Worm (Caenorhabditis elegans) whole organism, L1 larva: ENCODE data around the gene atg-7.

Experiments used
- C16A3.4 ChIP-seq: fragments of 150-350 bp; optimal IDR thresholded peaks from 2 replicates; lab custom pipeline; 2014; ENCODE audit warnings: missing biosample characterization, missing genetic modification characterization
- C34B4.2 ChIP-seq: sonication (generic microtip); optimal IDR thresholded peaks from 2 replicates; lab custom pipeline; 2017; ENCODE audit warnings: mild to moderate bottlenecking, missing genetic modification characterization, missing compliant biosample characterization
- F16B12.6 ChIP-seq: fragments of 150-350 bp; optimal IDR thresholded peaks from 2 replicates; lab custom pipeline; 2014; ENCODE audit warnings: missing biosample characterization, missing genetic modification characterization
- aha-1 ChIP-seq: fragments of 150-350 bp; optimal IDR thresholded peaks from 2 replicates; lab custom pipeline; 2014; ENCODE audit warnings: missing biosample characterization, missing genetic modification characterization
- alr-1 ChIP-seq: fragments of 200-800 bp; sonication (Bioruptor generic); optimal IDR thresholded peaks from 2 replicates; lab custom pipeline; 2018; ENCODE audit warnings: borderline replicate concordance, mild to moderate bottlenecking, missing genetic modification characterization, missing compliant biosample characterization
- ama-1 ChIP-seq: fragments of 150-350 bp; optimal IDR thresholded peaks from 2 replicates; lab custom pipeline; 2014
- blmp-1 ChIP-seq: fragments of 150-350 bp; optimal IDR thresholded peaks from 2 replicates; lab custom pipeline; 2014; ENCODE audit warnings: missing biosample characterization, missing genetic modification characterization
- ceh-63 ChIP-seq: fragments of 200-800 bp; sonication (Bioruptor generic); optimal IDR thresholded peaks from 2 replicates; lab custom pipeline; 2018; ENCODE audit warnings: mild to moderate bottlenecking, missing genetic modification characterization, missing compliant biosample characterization
- ceh-8 ChIP-seq: fragments of 200-800 bp; sonication (Bioruptor generic); optimal IDR thresholded peaks from 2 replicates; lab custom pipeline; 2018; ENCODE audit warnings: mild to moderate bottlenecking, missing genetic modification characterization, moderate library complexity, missing compliant biosample characterization
- ceh-82 ChIP-seq, 3 experiments: fragments of 150-350 bp in 1 of 3; sonication (generic microtip) in 2 of 3; optimal IDR thresholded peaks; 2 replicates each; lab custom pipeline; 2014 to 2017; ENCODE audit warnings: missing biosample characterization in 3 of 3, missing genetic modification characterization in 3 of 3
- ceh-88 ChIP-seq: fragments of 200-800 bp; sonication (Bioruptor generic); IDR thresholded peaks from 2 replicates; pipeline ENCODE4 v1.3.6; 2022; ENCODE audit warnings: missing genetic modification characterization, missing compliant biosample characterization
- dpl-1 ChIP-seq, 3 experiments: fragments of 150-350 bp in 2 of 3; sonication (generic microtip) in 1 of 3; optimal IDR thresholded peaks; 2 replicates each; lab custom pipeline; 2014 to 2017; ENCODE audit warnings: missing biosample characterization in 3 of 3, missing genetic modification characterization in 3 of 3, missing genetic modification reagents in 3 of 3
- dsc-1 ChIP-seq: sonication (generic microtip); optimal IDR thresholded peaks from 2 replicates; lab custom pipeline; 2016; ENCODE audit warnings: mild to moderate bottlenecking, missing genetic modification characterization, missing compliant biosample characterization
- egl-13 ChIP-seq: sonication (generic microtip); optimal IDR thresholded peaks from 2 replicates; lab custom pipeline; 2016; ENCODE audit warnings: missing genotype, missing genetic modification reagents, missing genetic modification characterization, missing compliant biosample characterization
- egl-27 ChIP-seq, 2 experiments: fragments of 150-350 bp in 1 of 2; sonication (generic microtip); optimal IDR thresholded peaks; 3 replicates each; lab custom pipeline; 2017 to 2018; ENCODE audit warnings: missing biosample characterization in 2 of 2, missing genetic modification characterization in 2 of 2, missing genetic modification reagents in 2 of 2
- elt-3 ChIP-seq, 6 experiments: fragments of 150-350 bp in 1 of 6; sonication (generic microtip); optimal IDR thresholded peaks; 2 replicates each; lab custom pipeline; 2017 to 2018; ENCODE audit warnings: missing biosample characterization in 6 of 6, missing genetic modification characterization in 6 of 6, inconsistent platforms in 1 of 6
- fkh-4 ChIP-seq: sonication (generic microtip); optimal IDR thresholded peaks from 2 replicates; lab custom pipeline; 2016; ENCODE audit warnings: missing compliant biosample characterization, missing genetic modification characterization, borderline replicate concordance
- grh-1 ChIP-seq: fragments of 200-800 bp; sonication (Bioruptor generic); IDR thresholded peaks from 2 replicates; pipeline ENCODE4 v1.3.6; 2022; ENCODE audit warnings: missing genetic modification reagents, missing genetic modification characterization, missing compliant biosample characterization
- hlh-17 ChIP-seq: fragments of 200-800 bp; sonication (Bioruptor generic); optimal IDR thresholded peaks from 2 replicates; lab custom pipeline; 2018; ENCODE audit warnings: missing genetic modification characterization, mild to moderate bottlenecking, missing compliant biosample characterization, moderate library complexity, borderline replicate concordance
- hpl-2 ChIP-seq: fragments of 150-350 bp; optimal IDR thresholded peaks from 2 replicates; lab custom pipeline; 2014; ENCODE audit warnings: missing biosample characterization, missing genetic modification reagents, missing genetic modification characterization
- irx-1 ChIP-seq: sonication (generic microtip); optimal IDR thresholded peaks from 2 replicates; lab custom pipeline; 2016; ENCODE audit warnings: missing genetic modification characterization, missing compliant biosample characterization
- isw-1 ChIP-seq: fragments of 200-800 bp; sonication (Bioruptor generic); IDR thresholded peaks from 2 replicates; pipeline ENCODE4 v1.3.6; 2022; ENCODE audit warnings: missing genetic modification characterization, missing compliant biosample characterization
- jun-1 ChIP-seq: fragments of 150-350 bp; optimal IDR thresholded peaks from 2 replicates; lab custom pipeline; 2014; ENCODE audit warnings: missing biosample characterization, missing genetic modification reagents, missing genetic modification characterization
- lin-13 ChIP-seq: fragments of 150-350 bp; optimal IDR thresholded peaks from 2 replicates; lab custom pipeline; 2014; ENCODE audit warnings: missing biosample characterization, missing genetic modification reagents, missing genetic modification characterization
- lin-35 ChIP-seq, 2 experiments: fragments of 150-350 bp; optimal IDR thresholded peaks; 2 replicates each; lab custom pipeline; 2014; ENCODE audit warnings: missing biosample characterization in 2 of 2, missing genetic modification characterization in 2 of 2, missing genetic modification reagents in 2 of 2
- lin-39 ChIP-seq: fragments of 150-350 bp; optimal IDR thresholded peaks from 2 replicates; lab custom pipeline; 2014; ENCODE audit warnings: missing biosample characterization, missing genetic modification reagents, missing genetic modification characterization
- mdl-1 ChIP-seq, 2 experiments: fragments of 150-350 bp; optimal IDR thresholded peaks; 2 replicates each; lab custom pipeline; 2014 to 2017; ENCODE audit warnings: missing biosample characterization in 2 of 2, missing genetic modification characterization in 2 of 2, inconsistent platforms in 1 of 2
- mef-2 ChIP-seq: fragments of 150-350 bp; optimal IDR thresholded peaks from 2 replicates; lab custom pipeline; 2014; ENCODE audit warnings: missing biosample characterization, missing genetic modification characterization
- nhr-12 ChIP-seq: sonication (generic microtip); optimal IDR thresholded peaks from 2 replicates; lab custom pipeline; 2017; ENCODE audit warnings: missing biosample characterization, missing genetic modification characterization
- nhr-19 ChIP-seq: fragments of 200-800 bp; sonication (Bioruptor generic); conservative IDR thresholded peaks from 2 replicates; pipeline ENCODE4 v1.3.6; 2022; ENCODE audit warnings: missing genetic modification characterization, missing compliant biosample characterization
- nhr-20 ChIP-seq: sonication (generic microtip); optimal IDR thresholded peaks from 2 replicates; lab custom pipeline; 2016; ENCODE audit warnings: mild to moderate bottlenecking, missing genetic modification characterization, missing compliant biosample characterization
- nhr-28 ChIP-seq: fragments of 150-350 bp; optimal IDR thresholded peaks from 2 replicates; lab custom pipeline; 2014; ENCODE audit warnings: missing biosample characterization, missing genetic modification characterization
- nhr-47 ChIP-seq: sonication (generic microtip); optimal IDR thresholded peaks from 2 replicates; lab custom pipeline; 2016; ENCODE audit warnings: mild to moderate bottlenecking, missing genetic modification characterization, moderate library complexity, missing compliant biosample characterization
- nhr-71 ChIP-seq: sonication (generic microtip); optimal IDR thresholded peaks from 2 replicates; lab custom pipeline; 2016; ENCODE audit warnings: mild to moderate bottlenecking, missing genetic modification characterization, moderate library complexity, missing compliant biosample characterization
- nhr-77 ChIP-seq: fragments of 150-350 bp; optimal IDR thresholded peaks from 2 replicates; lab custom pipeline; 2014; ENCODE audit warnings: missing biosample characterization, missing genetic modification characterization
- nhr-84 ChIP-seq: sonication (generic microtip); optimal IDR thresholded peaks from 2 replicates; lab custom pipeline; 2017; ENCODE audit warnings: missing biosample characterization, missing genetic modification characterization
- nhr-90 ChIP-seq: sonication (generic microtip); optimal IDR thresholded peaks from 2 replicates; lab custom pipeline; 2016; ENCODE audit warnings: mild to moderate bottlenecking, missing genetic modification characterization, missing compliant biosample characterization; ENCODE audit not compliant: poor library complexity
- pag-3 ChIP-seq: sonication (generic microtip); optimal IDR thresholded peaks from 2 replicates; lab custom pipeline; 2017; ENCODE audit warnings: missing genetic modification characterization, mild to moderate bottlenecking, missing compliant biosample characterization, antibody characterized with exemption, borderline replicate concordance; ENCODE audit not compliant: insufficient read depth
- pax-3 ChIP-seq: fragments of 200-800 bp; sonication (Bioruptor generic); optimal IDR thresholded peaks from 2 replicates; lab custom pipeline; 2018; ENCODE audit warnings: mild to moderate bottlenecking, missing genetic modification characterization, moderate library complexity, missing compliant biosample characterization
- snpc-4 ChIP-seq: fragments of 150-350 bp; optimal IDR thresholded peaks from 2 replicates; lab custom pipeline; 2014; ENCODE audit warnings: missing biosample characterization, missing genetic modification characterization
- snu-23 ChIP-seq: sonication (generic microtip); optimal IDR thresholded peaks from 2 replicates; lab custom pipeline; 2016; ENCODE audit warnings: missing genetic modification characterization, missing compliant biosample characterization
- sox-4 ChIP-seq: sonication (generic microtip); optimal IDR thresholded peaks from 2 replicates; lab custom pipeline; 2016; ENCODE audit warnings: missing genetic modification characterization, missing compliant biosample characterization
- sup-37 ChIP-seq: fragments of 200-800 bp; sonication (Bioruptor generic); optimal IDR thresholded peaks from 2 replicates; lab custom pipeline; 2018; ENCODE audit warnings: mild to moderate bottlenecking, missing genetic modification characterization, missing compliant biosample characterization
- swsn-7 ChIP-seq: sonication (generic microtip); optimal IDR thresholded peaks from 2 replicates; lab custom pipeline; 2016; ENCODE audit warnings: missing genetic modification characterization, missing compliant biosample characterization
- tbx-2 ChIP-seq: sonication (generic microtip); optimal IDR thresholded peaks from 2 replicates; lab custom pipeline; 2016; ENCODE audit warnings: missing genetic modification characterization, missing compliant biosample characterization
- unc-130 ChIP-seq: fragments of 150-350 bp; optimal IDR thresholded peaks from 2 replicates; lab custom pipeline; 2017; ENCODE audit warnings: missing biosample characterization, missing genetic modification characterization, inconsistent platforms
- unc-30 ChIP-seq: sonication (generic microtip); optimal IDR thresholded peaks from 2 replicates; lab custom pipeline; 2017; ENCODE audit warnings: missing biosample characterization, missing genetic modification characterization
- unc-98 ChIP-seq: fragments of 200-800 bp; sonication (Bioruptor generic); IDR thresholded peaks from 2 replicates; pipeline ENCODE4 v1.3.6; 2022; ENCODE audit warnings: missing genetic modification characterization, missing compliant biosample characterization
- vab-15 ChIP-seq: sonication (generic microtip); optimal IDR thresholded peaks from 2 replicates; lab custom pipeline; 2017; ENCODE audit warnings: missing genotype, mild to moderate bottlenecking, missing genetic modification characterization, missing compliant biosample characterization
- zag-1 ChIP-seq: fragments of 150-350 bp; optimal IDR thresholded peaks from 2 replicates; lab custom pipeline; 2014; ENCODE audit warnings: missing biosample characterization, missing genetic modification characterization
- ztf-4 ChIP-seq: fragments of 150-350 bp; optimal IDR thresholded peaks from 2 replicates; lab custom pipeline; 2014; ENCODE audit warnings: missing biosample characterization, missing genetic modification characterization

Gene atg-7

DNA sequence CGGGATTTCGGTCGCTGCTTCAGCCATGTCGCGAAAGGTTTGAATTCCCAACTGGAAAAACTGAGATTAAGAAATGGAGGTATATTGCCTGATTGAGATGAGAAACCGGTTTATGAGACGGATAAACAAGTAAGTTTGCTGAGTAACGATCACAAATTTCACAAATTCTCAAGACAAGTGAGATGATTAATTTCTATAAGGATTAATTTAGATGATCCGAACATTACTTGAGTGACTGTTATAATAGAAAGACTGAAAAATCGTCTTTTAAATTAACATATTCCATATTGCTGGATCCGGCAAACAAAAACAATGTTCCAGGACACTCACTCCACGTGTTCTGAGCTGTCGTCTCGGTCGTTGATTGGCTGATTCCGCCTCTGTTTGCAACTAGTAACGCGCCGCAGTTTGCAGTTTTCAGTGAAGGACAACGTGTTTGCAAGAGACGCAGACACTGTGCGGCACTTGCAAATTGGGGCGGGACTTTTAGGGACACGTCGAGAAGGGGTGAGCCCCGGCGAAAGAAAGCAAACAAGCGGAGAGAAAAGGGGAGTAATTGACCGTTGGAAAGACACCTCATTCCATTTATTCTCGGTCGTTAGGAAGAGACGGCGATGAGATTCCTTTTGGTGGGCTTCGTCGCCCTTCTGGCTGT lies 38.1 kb upstream of the atg-7 start, which contains the start of the genes imp-2 and enpl-1 (continued):
- TF ChIP-seq sup-37 (GFP tag; lab: Kevin White, UChicago), result peak; percentile 76
- peak; percentile 42 for TF ChIP-seq C34B4.2
- peak; percentile 85 for TF ChIP-seq dsc-1
- TF ChIP-seq zag-1 (tag; lab: Kevin White, UChicago), result peak; percentile 40
- peak; percentile 94 for TF ChIP-seq swsn-7 (tag; lab: Kevin White, UChicago)
- TF ChIP-seq isw-1 (GFP tag; lab: Robert Waterston, UW), result peak; percentile 94
- peak; percentile 72 for TF ChIP-seq lin-39 (tag; lab: Kevin White, UChicago)
- TF ChIP-seq hlh-17 (GFP tag; lab: Kevin White, UChicago), result no peak
- TF ChIP-seq C16A3.4 (tag; lab: Kevin White, UChicago), result peak; percentile 86
- TF ChIP-seq lin-35 (GFP tag; optimal IDR thresholded peaks at IDR 0.05; lab: Kevin White, UChicago), result peak; percentile 83 to 88
- no peak for TF ChIP-seq unc-30 (tag; lab: Kevin White, UChicago)
- TF ChIP-seq tbx-2 (tag; lab: Kevin White, UChicago), result peak; percentile 94
- TF ChIP-seq sox-4 (tag; lab: Kevin White, UChicago), result peak; percentile 41
- no peak for TF ChIP-seq pag-3 (tag; lab: Kevin White, UChicago)
- no peak for TF ChIP-seq nhr-28
- TF ChIP-seq elt-3 (tag; optimal IDR thresholded peaks at IDR 0.05; lab: Kevin White, UChicago), result peak in 3 of 6 experiments; percentile 25 to 91 (median 63)
- peak; percentile 95 for TF ChIP-seq snu-23 (GFP tag; lab: Kevin White, UChicago)
- peak; percentile 88 for TF ChIP-seq nhr-90 (tag; lab: Kevin White, UChicago)
- TF ChIP-seq mdl-1 (tag; optimal IDR thresholded peaks at IDR 0.05; lab: Kevin White, UChicago), result peak; percentile 85 to 98
- TF ChIP-seq dpl-1 (GFP tag; optimal IDR thresholded peaks at IDR 0.05; lab: Kevin White, UChicago), result peak; percentile 60 to 79 (median 78)
- TF ChIP-seq egl-27 (tag; optimal IDR thresholded peaks at IDR 0.05; lab: Kevin White, UChicago), result peak; percentile 30 to 31
- TF ChIP-seq nhr-71 (tag; lab: Kevin White, UChicago), result peak; percentile 97
- TF ChIP-seq fkh-4 (tag; lab: Kevin White, UChicago), result peak; percentile 51
- peak; percentile 93 for TF ChIP-seq nhr-19
- peak; percentile 70 for TF ChIP-seq mef-2 (tag; lab: Kevin White, UChicago)
- peak; percentile 59 for TF ChIP-seq unc-130
- TF ChIP-seq ztf-4 (tag; lab: Kevin White, UChicago), result peak; percentile 75
- peak; percentile 77 to 91 (median 88) for TF ChIP-seq ceh-82 (tag; optimal IDR thresholded peaks at IDR 0.05; lab: Kevin White, UChicago)
- TF ChIP-seq vab-15 (tag; lab: Kevin White, UChicago), result peak; percentile 55
- peak; percentile 7 for TF ChIP-seq hpl-2 (GFP tag; lab: Kevin White, UChicago)
- TF ChIP-seq grh-1, result peak; percentile 91
- peak; percentile 86 for TF ChIP-seq jun-1 (tag; lab: Kevin White, UChicago)
- TF ChIP-seq ama-1 (lab: Kevin White, UChicago), result peak; percentile 30
- TF ChIP-seq ceh-88 (GFP tag; lab: Robert Waterston, UW), result no peak
- peak; percentile 94 for TF ChIP-seq nhr-47 (tag; lab: Kevin White, UChicago)
- TF ChIP-seq egl-13, result peak; percentile 83
- TF ChIP-seq lin-13 (GFP tag; lab: Kevin White, UChicago), result peak; percentile 92
- peak; percentile 60 for TF ChIP-seq snpc-4
- TF ChIP-seq irx-1, result peak; percentile 81
- no peak for TF ChIP-seq alr-1 (tag; lab: Kevin White, UChicago)
- no peak for TF ChIP-seq aha-1 (tag; lab: Kevin White, UChicago)
- TF ChIP-seq blmp-1 (tag; lab: Kevin White, UChicago), result peak; percentile 37
- TF ChIP-seq nhr-84 (tag; lab: Kevin White, UChicago), result no peak
- TF ChIP-seq unc-98 (GFP tag; lab: Robert Waterston, UW), result peak; percentile 49; the same call in 1 of the 2 replicates
- peak; percentile 93 for TF ChIP-seq nhr-77
- TF ChIP-seq F16B12.6 (tag; lab: Kevin White, UChicago), result peak; percentile 56
- peak; percentile 84 for TF ChIP-seq pax-3
- TF ChIP-seq ceh-8 (GFP tag; lab: Kevin White, UChicago), result peak; percentile 57
- TF ChIP-seq nhr-12, result no peak
- no peak for TF ChIP-seq ceh-63 (GFP tag; lab: Kevin White, UChicago)
- peak; percentile 94 for TF ChIP-seq nhr-20 (tag; lab: Kevin White, UChicago)
